Worm (Caenorhabditis elegans): ENCODE measurements around the gene F26D10.13.
A peak's percentile ranks its signal among the peaks of the same experiment; 100 is the strongest.

The F26D10.13 gene

ce11 chrIV:17264714-17265113, at the start of gene F26D10.13:
Gene F26D10.13 (minus strand): TSS chrIV:17264814.
- no peak for TF ChIP-seq Y75B8A.6 (GFP tag; IDR thresholded peaks at IDR 0.05)
- no peak for TF ChIP-seq aha-1 (tag)
- TF ChIP-seq saeg-2 (GFP tag; IDR thresholded peaks at IDR 0.05): no peak
- TF ChIP-seq nhr-102 (tag; optimal IDR thresholded peaks at IDR 0.05): no peak
- no peak for TF ChIP-seq nhr-48 (tag; optimal IDR thresholded peaks at IDR 0.05)
- no peak for TF ChIP-seq dmd-6 (GFP tag; IDR thresholded peaks at IDR 0.05)
- no peak for TF ChIP-seq ceh-62 (tag; optimal IDR thresholded peaks at IDR 0.05)
- no peak for TF ChIP-seq sdz-12 (GFP tag; optimal IDR thresholded peaks at IDR 0.05)
- no peak for TF ChIP-seq rbr-2 (tag; optimal IDR thresholded peaks at IDR 0.05)
- no peak for TF ChIP-seq jun-1 (tag; optimal IDR thresholded peaks at IDR 0.05)
- no peak for TF ChIP-seq ceh-44 (GFP tag; IDR thresholded peaks at IDR 0.05)
- no peak for TF ChIP-seq Y5F2A.4 (GFP tag; optimal IDR thresholded peaks at IDR 0.05)
- no peak for TF ChIP-seq ctbp-1 (GFP tag; IDR thresholded peaks at IDR 0.05)
- no peak for TF ChIP-seq mdt-29 (GFP tag; IDR thresholded peaks at IDR 0.05)
- no peak for TF ChIP-seq T26A8.4 (GFP tag; IDR thresholded peaks at IDR 0.05)

- TF ChIP-seq dmd-6 (GFP tag; IDR thresholded peaks at IDR 0.05) (no peak), nhr-10 (tag; optimal IDR thresholded peaks at IDR 0.05) (no peak), madf-9 (GFP tag; conservative IDR thresholded peaks at IDR 0.05) (no peak), aly-2 (tag; optimal IDR thresholded peaks at IDR 0.05) (no peak), Y75B8A.6 (GFP tag; IDR thresholded peaks at IDR 0.05) (no peak), unc-62 (GFP tag; optimal IDR thresholded peaks at IDR 0.05 in 1 of 2) (peak in 1 of 2 experiments; percentile 15), unc-62 (tag; optimal IDR thresholded peaks at IDR 0.05) (no peak)
These were observed 47.2 kb upstream of the F26D10.13 start, which contains the start of gene snf-9 for ce11 chrIV:17311842-17312241. Gene snf-9 (plus strand): TSS chrIV:17312142.

ce11 chrIV:17308211-17308610, 43.6 kb upstream of the F26D10.13 start, which contains the start of gene T28F3.9:
Gene T28F3.9 (plus strand): TSS chrIV:17308511.
- TF ChIP-seq nhr-6 (tag; optimal IDR thresholded peaks at IDR 0.05): no peak
- no peak for TF ChIP-seq lin-29 (GFP tag; IDR thresholded peaks at IDR 0.05)
- TF ChIP-seq mdl-1 (tag; optimal IDR thresholded peaks at IDR 0.05): no peak
- TF ChIP-seq lir-3 (tag; optimal IDR thresholded peaks at IDR 0.05): no peak

ce11 chrIV:17307223-17307622, 42.6 kb upstream of the F26D10.13 start, which contains the start of gene T28F3.8:
Gene T28F3.8 (minus strand): TSS chrIV:17307323.
- peak; percentile 82 for TF ChIP-seq php-3 (GFP tag; IDR thresholded peaks at IDR 0.05)

ce11 chrIV:17301933-17302332, 37.3 kb upstream of the F26D10.13 start, which contains the start of gene ifta-2:
Gene ifta-2 (minus strand): TSS chrIV:17302033.
- peak in 1 of 2 experiments; percentile 72 for TF ChIP-seq unc-62 (GFP tag; optimal IDR thresholded peaks at IDR 0.05 in 1 of 2)
- TF ChIP-seq unc-62 (tag; optimal IDR thresholded peaks at IDR 0.05): no peak
- no peak for TF ChIP-seq dve-1 (tag; optimal IDR thresholded peaks at IDR 0.05; ENCODE audit: insufficient read depth)

- TF ChIP-seq dmd-8 (GFP tag; IDR thresholded peaks at IDR 0.05) (no peak), ctbp-1 (GFP tag; IDR thresholded peaks at IDR 0.05) (no peak), ceh-28 (tag; optimal IDR thresholded peaks at IDR 0.05) (no peak), aha-1 (tag) (peak; percentile 1)
These were observed 29.9 kb upstream of the F26D10.13 start, which contains the start of gene T28F3.5 for ce11 chrIV:17294489-17294888. Gene T28F3.5 (plus strand): TSS chrIV:17294789.

- TF ChIP-seq F10B5.3 (tag; optimal IDR thresholded peaks at IDR 0.05): no peak
- TF ChIP-seq nhr-237 (tag; optimal IDR thresholded peaks at IDR 0.05): no peak
- TF ChIP-seq rbr-2 (tag; optimal IDR thresholded peaks at IDR 0.05): peak; percentile 38
- peak; percentile 20 for TF ChIP-seq fkh-10 (GFP tag; optimal IDR thresholded peaks at IDR 0.05)
- no peak for TF ChIP-seq nhr-111 (GFP tag; optimal IDR thresholded peaks at IDR 0.05)
- TF ChIP-seq ZK546.5 (tag; optimal IDR thresholded peaks at IDR 0.05): no peak
- no peak for TF ChIP-seq daf-12 (tag; optimal IDR thresholded peaks at IDR 0.05)
- no peak for TF ChIP-seq F49E8.2 (tag; optimal IDR thresholded peaks at IDR 0.05; ENCODE audit: borderline replicate concordance)
- no peak for TF ChIP-seq Y105C5A.15 (GFP tag; IDR thresholded peaks at IDR 0.05)
- TF ChIP-seq hlh-11 (tag; optimal IDR thresholded peaks at IDR 0.05): no peak
- TF ChIP-seq T20F7.1 (GFP tag; optimal IDR thresholded peaks at IDR 0.05): no peak
These were observed 29.1 kb upstream of the F26D10.13 start for ce11 chrIV:17293679-17294078.
